Worm (Caenorhabditis elegans) whole organism, L4 larva: Measurements from ENCODE around the gene srh-15.

Experiments used
- T26A8.4 ChIP-seq: fragments of 200-800 bp; sonication (Bioruptor generic); IDR thresholded peaks from 2 replicates; pipeline ENCODE4 v1.3.6; 2022; ENCODE audit warnings: missing genetic modification characterization, missing compliant biosample characterization
- ceh-44 ChIP-seq: fragments of 200-800 bp; sonication (Bioruptor generic); IDR thresholded peaks from 2 replicates; pipeline ENCODE4 v1.3.6; 2022; ENCODE audit warnings: missing genetic modification reagents, missing genetic modification characterization, missing compliant biosample characterization
- mes-2 ChIP-seq: sonication (generic microtip); optimal IDR thresholded peaks from 2 replicates; lab custom pipeline; 2016; ENCODE audit warnings: missing genotype, mild to moderate bottlenecking, missing genetic modification characterization, missing compliant biosample characterization; ENCODE audit not compliant: poor library complexity, severe bottlenecking
- zip-11 ChIP-seq: fragments of 200-800 bp; sonication (Bioruptor generic); IDR thresholded peaks from 2 replicates; pipeline ENCODE4 v1.3.6; 2022; ENCODE audit warnings: missing genetic modification characterization, missing compliant biosample characterization

DNA sequence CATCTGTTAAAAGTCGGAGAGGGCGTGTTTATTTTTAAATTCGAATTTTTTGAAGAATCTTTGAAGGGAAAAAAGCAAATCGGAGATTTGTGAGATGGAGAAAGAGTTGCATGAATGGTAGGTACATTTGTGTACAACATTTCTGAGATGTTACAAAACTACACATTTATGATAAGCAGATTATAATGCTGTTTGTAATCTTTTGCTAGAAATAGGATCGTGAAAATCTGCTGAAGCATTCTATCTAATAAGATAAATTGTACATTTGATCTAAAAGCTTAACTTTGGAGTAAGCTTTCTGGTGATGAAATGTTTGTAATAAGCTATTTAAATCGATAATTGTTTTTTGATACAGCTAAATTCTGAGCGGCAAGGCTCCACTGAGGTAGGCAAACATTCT is 48.5 kb upstream of the srh-15 start:
- no peak for TF ChIP-seq zip-11
- no peak for TF ChIP-seq ceh-44
- no peak for TF ChIP-seq mes-2
- TF ChIP-seq T26A8.4 (GFP tag; lab: Robert Waterston, UW) = no peak
